Worm (Caenorhabditis elegans): Measurements from ENCODE around the gene mcm-2.

ce11 chrII:12005981-12006380, 444 bp downstream of the mcm-2 start:
- no peak for TF ChIP-seq daf-8 (GFP tag; IDR thresholded peaks at IDR 0.05)
- no peak for TF ChIP-seq nhr-25 (tag; optimal IDR thresholded peaks at IDR 0.05; ENCODE audit: borderline replicate concordance, insufficient read depth)
- no peak for TF ChIP-seq lin-39 (tag; optimal IDR thresholded peaks at IDR 0.05)
- no peak for TF ChIP-seq pqm-1 (tag; optimal IDR thresholded peaks at IDR 0.05)
- TF ChIP-seq snpc-4 (tag; optimal IDR thresholded peaks at IDR 0.05): no peak
- TF ChIP-seq ceh-28 (tag; optimal IDR thresholded peaks at IDR 0.05): no peak
- no peak for TF ChIP-seq R02D3.7 (tag; optimal IDR thresholded peaks at IDR 0.05)
- TF ChIP-seq nhr-237 (tag; optimal IDR thresholded peaks at IDR 0.05): no peak
- TF ChIP-seq nhr-28 (tag; optimal IDR thresholded peaks at IDR 0.05): no peak
- no peak for TF ChIP-seq dmd-6 (GFP tag; IDR thresholded peaks at IDR 0.05)
- TF ChIP-seq spr-3 (GFP tag; optimal IDR thresholded peaks at IDR 0.05): no peak
- no peak for TF ChIP-seq ama-1 (optimal IDR thresholded peaks at IDR 0.05)
